Worm (Caenorhabditis elegans): ENCODE measurements around the gene F59B2.9.

F59B2.9 gene

ce11 chrIII:9051714-9052113, 39.5 kb upstream of the F59B2.9 start:
- TF ChIP-seq scrt-1 (GFP tag; IDR thresholded peaks at IDR 0.05) (no peak), hmbx-1 (tag; optimal IDR thresholded peaks at IDR 0.05) (no peak), tbx-11 (GFP tag; IDR thresholded peaks at IDR 0.05) (no peak), F13C5.2 (tag; optimal IDR thresholded peaks at IDR 0.05) (no peak), sea-1 (GFP tag; conservative IDR thresholded peaks at IDR 0.05) (no peak)

- peak; percentile 3 for TF ChIP-seq ceh-36 (tag; optimal IDR thresholded peaks at IDR 0.05)
- no peak for TF ChIP-seq hmg-4 (GFP tag; optimal IDR thresholded peaks at IDR 0.05)
- no peak for TF ChIP-seq flt-1 (GFP tag; IDR thresholded peaks at IDR 0.05)
- TF ChIP-seq aly-1 (tag; optimal IDR thresholded peaks at IDR 0.05): no peak
- TF ChIP-seq hnd-1 (tag; optimal IDR thresholded peaks at IDR 0.05): peak; percentile 61
- no peak for TF ChIP-seq hmbx-1 (tag; optimal IDR thresholded peaks at IDR 0.05)
- no peak for TF ChIP-seq ets-7 (tag; optimal IDR thresholded peaks at IDR 0.05)
- peak; percentile 47; the same call in 1 of the 2 replicates for TF ChIP-seq sea-1 (GFP tag; conservative IDR thresholded peaks at IDR 0.05)
- no peak for TF ChIP-seq ama-1 (optimal IDR thresholded peaks at IDR 0.05)
- no peak for TF ChIP-seq pes-1 (GFP tag; IDR thresholded peaks at IDR 0.05)
Observed at ce11 chrIII:9051119-9051597, 38.9 kb upstream of the F59B2.9 start.

ce11 chrIII:9050600-9050999, 38.4 kb upstream of the F59B2.9 start, which contains the start of gene ikke-1:
ikke-1 (minus strand) TSS chrIII:9050700.
- TF ChIP-seq F13C5.2 (tag; optimal IDR thresholded peaks at IDR 0.05) (no peak), ceh-36 (tag; optimal IDR thresholded peaks at IDR 0.05) (no peak), flt-1 (GFP tag; IDR thresholded peaks at IDR 0.05) (no peak), hnd-1 (tag; optimal IDR thresholded peaks at IDR 0.05) (no peak), ets-7 (tag; optimal IDR thresholded peaks at IDR 0.05) (no peak), hmg-4 (GFP tag; optimal IDR thresholded peaks at IDR 0.05) (no peak), aly-1 (tag; optimal IDR thresholded peaks at IDR 0.05) (no peak), pes-1 (GFP tag; IDR thresholded peaks at IDR 0.05) (no peak), ceh-13 (GFP tag; optimal IDR thresholded peaks at IDR 0.05) (no peak), tbx-37 (GFP tag; conservative IDR thresholded peaks at IDR 0.05) (no peak)

ce11 chrIII:9047260-9047659, 35.1 kb upstream of the F59B2.9 start:
- TF ChIP-seq sea-1 (GFP tag; conservative IDR thresholded peaks at IDR 0.05) (no peak), F13C5.2 (tag; optimal IDR thresholded peaks at IDR 0.05) (no peak), ama-1 (optimal IDR thresholded peaks at IDR 0.05) (no peak), ets-7 (tag; optimal IDR thresholded peaks at IDR 0.05) (no peak), tra-4 (tag; optimal IDR thresholded peaks at IDR 0.05) (no peak), scrt-1 (GFP tag; IDR thresholded peaks at IDR 0.05) (no peak), tbx-11 (GFP tag; IDR thresholded peaks at IDR 0.05) (no peak), hmbx-1 (tag; optimal IDR thresholded peaks at IDR 0.05) (no peak), B0310.2 (tag; optimal IDR thresholded peaks at IDR 0.05) (no peak), flt-1 (GFP tag; IDR thresholded peaks at IDR 0.05) (no peak), ceh-36 (tag; optimal IDR thresholded peaks at IDR 0.05) (no peak), tbx-37 (GFP tag; conservative IDR thresholded peaks at IDR 0.05) (no peak), aly-1 (tag; optimal IDR thresholded peaks at IDR 0.05) (no peak), ceh-13 (GFP tag; optimal IDR thresholded peaks at IDR 0.05) (no peak), hmg-4 (GFP tag; optimal IDR thresholded peaks at IDR 0.05) (no peak)

ce11 chrIII:9045838-9046237, 33.6 kb upstream of the F59B2.9 start, which contains the start of gene R107.2:
R107.2 (minus strand) TSS chrIII:9045938.
- no peak for TF ChIP-seq ama-1 (optimal IDR thresholded peaks at IDR 0.05)
- no peak for TF ChIP-seq ceh-36 (tag; optimal IDR thresholded peaks at IDR 0.05)
- no peak for TF ChIP-seq tbx-11 (GFP tag; IDR thresholded peaks at IDR 0.05)
- no peak for TF ChIP-seq ceh-13 (GFP tag; optimal IDR thresholded peaks at IDR 0.05)
- no peak for TF ChIP-seq ets-7 (tag; optimal IDR thresholded peaks at IDR 0.05)
- TF ChIP-seq hmbx-1 (tag; optimal IDR thresholded peaks at IDR 0.05): no peak
- no peak for TF ChIP-seq B0310.2 (tag; optimal IDR thresholded peaks at IDR 0.05)
- no peak for TF ChIP-seq F13C5.2 (tag; optimal IDR thresholded peaks at IDR 0.05)
- no peak for TF ChIP-seq sea-1 (GFP tag; conservative IDR thresholded peaks at IDR 0.05)
- no peak for TF ChIP-seq scrt-1 (GFP tag; IDR thresholded peaks at IDR 0.05)
- TF ChIP-seq flt-1 (GFP tag; IDR thresholded peaks at IDR 0.05): no peak
- TF ChIP-seq pes-1 (GFP tag; IDR thresholded peaks at IDR 0.05): no peak
- TF ChIP-seq tra-4 (tag; optimal IDR thresholded peaks at IDR 0.05): no peak
- TF ChIP-seq hnd-1 (tag; optimal IDR thresholded peaks at IDR 0.05): no peak
- TF ChIP-seq hmg-4 (GFP tag; optimal IDR thresholded peaks at IDR 0.05): no peak
- no peak for TF ChIP-seq aly-1 (tag; optimal IDR thresholded peaks at IDR 0.05)
- TF ChIP-seq tbx-37 (GFP tag; conservative IDR thresholded peaks at IDR 0.05): no peak

ce11 chrIII:9043200-9043599, 31.0 kb upstream of the F59B2.9 start, which contains the start of gene nac-2:
nac-2 (minus strand) TSS chrIII:9043300.
- TF ChIP-seq tra-4 (tag; optimal IDR thresholded peaks at IDR 0.05) (no peak), pes-1 (GFP tag; IDR thresholded peaks at IDR 0.05) (no peak), B0310.2 (tag; optimal IDR thresholded peaks at IDR 0.05) (no peak)

ce11 chrIII:9037658-9038057, 25.4 kb upstream of the F59B2.9 start, which contains the start of gene R107.9:
R107.9 (plus strand) TSS chrIII:9037958.
- TF ChIP-seq tbx-37 (GFP tag; conservative IDR thresholded peaks at IDR 0.05) (no peak), hnd-1 (tag; optimal IDR thresholded peaks at IDR 0.05) (no peak)

- TF ChIP-seq aly-1 (tag; optimal IDR thresholded peaks at IDR 0.05): no peak
- no peak for TF ChIP-seq hmbx-1 (tag; optimal IDR thresholded peaks at IDR 0.05)
- no peak for TF ChIP-seq ama-1 (optimal IDR thresholded peaks at IDR 0.05)
- no peak for TF ChIP-seq hnd-1 (tag; optimal IDR thresholded peaks at IDR 0.05)
- TF ChIP-seq flt-1 (GFP tag; IDR thresholded peaks at IDR 0.05): no peak
- no peak for TF ChIP-seq tra-4 (tag; optimal IDR thresholded peaks at IDR 0.05)
- TF ChIP-seq B0310.2 (tag; optimal IDR thresholded peaks at IDR 0.05): no peak
- TF ChIP-seq tbx-37 (GFP tag; conservative IDR thresholded peaks at IDR 0.05): no peak
- no peak for TF ChIP-seq hmg-4 (GFP tag; optimal IDR thresholded peaks at IDR 0.05)
- TF ChIP-seq ets-7 (tag; optimal IDR thresholded peaks at IDR 0.05): no peak
- no peak for TF ChIP-seq sea-1 (GFP tag; conservative IDR thresholded peaks at IDR 0.05)
- TF ChIP-seq ceh-36 (tag; optimal IDR thresholded peaks at IDR 0.05): no peak
- no peak for TF ChIP-seq F13C5.2 (tag; optimal IDR thresholded peaks at IDR 0.05)
- no peak for TF ChIP-seq pes-1 (GFP tag; IDR thresholded peaks at IDR 0.05)
- TF ChIP-seq scrt-1 (GFP tag; IDR thresholded peaks at IDR 0.05): no peak
- TF ChIP-seq ceh-13 (GFP tag; optimal IDR thresholded peaks at IDR 0.05): no peak
- TF ChIP-seq tbx-11 (GFP tag; IDR thresholded peaks at IDR 0.05): no peak
Observed at ce11 chrIII:9035037-9035436, 22.8 kb upstream of the F59B2.9 start.
